Worm (Caenorhabditis elegans) whole organism, L2 larva: Measurements from ENCODE around the gene haly-1.

Experiments used
- ZK546.5 ChIP-seq: sonication (generic microtip); optimal IDR thresholded peaks from 2 replicates; lab custom pipeline; 2017; ENCODE audit warnings: missing biosample characterization, missing genetic modification characterization
- aly-2 ChIP-seq: fragments of 150-350 bp; optimal IDR thresholded peaks from 2 replicates; lab custom pipeline; 2014; ENCODE audit warnings: missing biosample characterization, missing genetic modification characterization
- ceh-16 ChIP-seq: fragments of 150-350 bp; optimal IDR thresholded peaks from 2 replicates; lab custom pipeline; 2014; ENCODE audit warnings: missing biosample characterization, missing genetic modification characterization
- ceh-82 ChIP-seq: fragments of 150-350 bp; optimal IDR thresholded peaks from 2 replicates; lab custom pipeline; 2014; ENCODE audit warnings: missing biosample characterization, missing genetic modification characterization
- fos-1 ChIP-seq: fragments of 150-350 bp; optimal IDR thresholded peaks from 2 replicates; lab custom pipeline; 2014; ENCODE audit warnings: missing biosample characterization, missing genetic modification characterization
- lin-13 ChIP-seq: fragments of 150-350 bp; optimal IDR thresholded peaks from 2 replicates; lab custom pipeline; 2014; ENCODE audit warnings: missing biosample characterization, missing genetic modification reagents, missing genetic modification characterization
- mdl-1 ChIP-seq, 2 experiments: fragments of 150-350 bp in 1 of 2; sonication (generic microtip) in 1 of 2; optimal IDR thresholded peaks; 2 replicates each; lab custom pipeline; 2017; ENCODE audit warnings: missing biosample characterization in 2 of 2, missing genetic modification characterization in 2 of 2
- nhr-11 ChIP-seq: fragments of 150-350 bp; optimal IDR thresholded peaks from 2 replicates; lab custom pipeline; 2014; ENCODE audit warnings: missing biosample characterization, missing genetic modification characterization
- nhr-25 ChIP-seq: fragments of 150-350 bp; sonication (generic microtip); optimal IDR thresholded peaks from 3 replicates; lab custom pipeline; 2014; ENCODE audit warnings: missing biosample characterization, missing genetic modification characterization
- snpc-4 ChIP-seq: fragments of 150-350 bp; optimal IDR thresholded peaks from 2 replicates; lab custom pipeline; 2014; ENCODE audit warnings: missing biosample characterization, missing genetic modification characterization
- unc-55 ChIP-seq: fragments of 150-350 bp; sonication (generic microtip); optimal IDR thresholded peaks from 3 replicates; lab custom pipeline; 2014; ENCODE audit warnings: missing biosample characterization, missing genetic modification reagents, missing genetic modification characterization
- unc-62 ChIP-seq: fragments of 150-350 bp; optimal IDR thresholded peaks from 2 replicates; lab custom pipeline; 2014; ENCODE audit warnings: missing biosample characterization, missing genetic modification reagents, missing genetic modification characterization
- zag-1 ChIP-seq: fragments of 150-350 bp; optimal IDR thresholded peaks from 2 replicates; lab custom pipeline; 2014; ENCODE audit warnings: missing biosample characterization, missing genetic modification characterization
- ztf-11 ChIP-seq: sonication (generic microtip); optimal IDR thresholded peaks from 2 replicates; lab custom pipeline; 2017; ENCODE audit warnings: missing biosample characterization, missing genetic modification characterization

- TF ChIP-seq zag-1 (tag; lab: Kevin White, UChicago) (no peak), aly-2 (tag; lab: Kevin White, UChicago) (no peak), nhr-11 (no peak), fos-1 (no peak), ceh-82 (tag; lab: Kevin White, UChicago) (no peak), nhr-25 (tag; lab: Kevin White, UChicago) (no peak), mdl-1 (tag; optimal IDR thresholded peaks at IDR 0.05; lab: Kevin White, UChicago) (no peak), ZK546.5 (tag; lab: Kevin White, UChicago) (no peak), ceh-16 (tag; lab: Kevin White, UChicago) (no peak), lin-13 (GFP tag; lab: Kevin White, UChicago) (no peak), unc-62 (GFP tag; lab: Kevin White, UChicago) (no peak), ztf-11 (tag; lab: Kevin White, UChicago) (no peak), unc-55 (no peak), snpc-4 (tag; lab: Kevin White, UChicago) (no peak)
Measured at ce11 chrX:10861673-10862072, 34.7 kb downstream of the haly-1 start.
